Worm (Caenorhabditis elegans) whole organism, L1 larva: ENCODE measurements around the gene ddp-1.

Experiments
- C16A3.4 ChIP-seq: fragments of 150-350 bp; optimal IDR thresholded peaks from 2 replicates; lab custom pipeline; 2014; ENCODE audit warnings: missing biosample characterization, missing genetic modification characterization
- blmp-1 ChIP-seq: fragments of 150-350 bp; optimal IDR thresholded peaks from 2 replicates; lab custom pipeline; 2014; ENCODE audit warnings: missing biosample characterization, missing genetic modification characterization
- ceh-8 ChIP-seq: fragments of 200-800 bp; sonication (Bioruptor generic); optimal IDR thresholded peaks from 2 replicates; lab custom pipeline; 2018; ENCODE audit warnings: mild to moderate bottlenecking, missing genetic modification characterization, moderate library complexity, missing compliant biosample characterization
- lin-39 ChIP-seq: fragments of 150-350 bp; optimal IDR thresholded peaks from 2 replicates; lab custom pipeline; 2014; ENCODE audit warnings: missing biosample characterization, missing genetic modification reagents, missing genetic modification characterization
- lir-3 ChIP-seq: sonication (generic microtip); optimal IDR thresholded peaks from 2 replicates; lab custom pipeline; 2016; ENCODE audit warnings: mild to moderate bottlenecking, missing genetic modification characterization, moderate library complexity, missing compliant biosample characterization; ENCODE audit not compliant: poor library complexity
- mep-1 ChIP-seq: fragments of 150-350 bp; optimal IDR thresholded peaks from 2 replicates; lab custom pipeline; 2014; ENCODE audit warnings: missing biosample characterization, missing genetic modification characterization
- sptf-1 ChIP-seq: fragments of 150-350 bp; optimal IDR thresholded peaks from 2 replicates; lab custom pipeline; 2014; ENCODE audit warnings: missing biosample characterization, missing genetic modification characterization

DNA sequence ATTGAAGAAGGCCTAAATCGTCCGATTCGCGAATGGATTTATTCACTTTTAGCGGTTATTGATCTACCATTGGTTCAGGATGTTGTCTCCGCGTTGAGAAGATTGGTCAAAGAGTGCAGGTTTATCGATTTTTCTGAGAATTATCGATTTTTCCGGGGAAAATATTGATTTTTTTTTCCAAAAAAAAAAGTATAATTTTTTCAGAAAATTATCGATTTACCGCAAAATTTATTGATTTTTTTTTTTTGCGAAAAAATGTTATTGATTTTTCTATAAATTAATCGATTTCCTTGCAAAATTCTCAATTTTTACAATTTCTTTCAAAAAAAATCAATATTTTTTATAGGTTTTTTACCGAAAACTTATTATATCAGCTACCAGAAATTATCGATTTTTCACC lies 20.5 kb downstream of the ddp-1 start:
- TF ChIP-seq ceh-8 (no peak), mep-1 (no peak), C16A3.4 (tag; lab: Kevin White, UChicago) (no peak), sptf-1 (tag; lab: Kevin White, UChicago) (no peak), lin-39 (tag; lab: Kevin White, UChicago) (no peak), lir-3 (tag; lab: Kevin White, UChicago) (no peak), blmp-1 (tag; lab: Kevin White, UChicago) (no peak)
